1 worm cellular context compared by ENCODE assay signal in genomic region chrIII:7207903-7208497, ce11.
TF ChIP-seq lines count a peak whose summit lies in the region.

Gene rpl-6, plus strand, starts transcription at chrIII:7208447.

TF ChIP-seq in whole organism, L1 larva, 84 proteins besides CTCF, POLR2A, EP300 and RAD21 (continued from another document):
- TF ChIP-seq nhr-47 (tag; optimal IDR thresholded peaks at IDR 0.05; lab: Kevin White, UChicago), result peak; percentile 90
- no peak for TF ChIP-seq unc-98 (GFP tag; IDR thresholded peaks at IDR 0.05; lab: Robert Waterston, UW)
- peak; percentile 86 for TF ChIP-seq tbx-2 (tag; optimal IDR thresholded peaks at IDR 0.05; lab: Kevin White, UChicago)
- peak; percentile 81 to 90 (median 86) for TF ChIP-seq ceh-82 (tag; optimal IDR thresholded peaks at IDR 0.05; lab: Kevin White, UChicago)
- peak; percentile 80 for TF ChIP-seq blmp-1 (tag; optimal IDR thresholded peaks at IDR 0.05; lab: Kevin White, UChicago)
- peak; percentile 67 for TF ChIP-seq irx-1 (tag; optimal IDR thresholded peaks at IDR 0.05; lab: Kevin White, UChicago)
- TF ChIP-seq sox-4 (tag; optimal IDR thresholded peaks at IDR 0.05; lab: Kevin White, UChicago), result peak; percentile 20
- peak; percentile 97 for TF ChIP-seq C16A3.4 (tag; optimal IDR thresholded peaks at IDR 0.05; lab: Kevin White, UChicago)
- no peak for TF ChIP-seq mef-2 (tag; optimal IDR thresholded peaks at IDR 0.05; lab: Kevin White, UChicago)
- peak in 1 of 2 experiments; percentile 66 for TF ChIP-seq ztf-11 (tag; optimal IDR thresholded peaks at IDR 0.05; lab: Kevin White, UChicago)
- peak; percentile 88 for TF ChIP-seq nhr-11 (tag; optimal IDR thresholded peaks at IDR 0.05; lab: Kevin White, UChicago)
- peak in 1 of 2 experiments; percentile 77 for TF ChIP-seq mdl-1 (tag; optimal IDR thresholded peaks at IDR 0.05; lab: Kevin White, UChicago)
- no peak for TF ChIP-seq fkh-4 (tag; optimal IDR thresholded peaks at IDR 0.05; lab: Kevin White, UChicago; ENCODE audit: borderline replicate concordance)
- peak; percentile 85 for TF ChIP-seq swsn-7 (tag; optimal IDR thresholded peaks at IDR 0.05; lab: Kevin White, UChicago)
- no peak for TF ChIP-seq C34B4.2 (tag; optimal IDR thresholded peaks at IDR 0.05; lab: Kevin White, UChicago)
- TF ChIP-seq ceh-63 (GFP tag; optimal IDR thresholded peaks at IDR 0.05; lab: Kevin White, UChicago), result no peak
- no peak for TF ChIP-seq vab-15 (tag; optimal IDR thresholded peaks at IDR 0.05; lab: Kevin White, UChicago)
- TF ChIP-seq ceh-8 (GFP tag; optimal IDR thresholded peaks at IDR 0.05; lab: Kevin White, UChicago), result peak; percentile 12
- no peak for TF ChIP-seq hlh-4 (tag; optimal IDR thresholded peaks at IDR 0.05; lab: Kevin White, UChicago)
- TF ChIP-seq mep-1 (tag; optimal IDR thresholded peaks at IDR 0.05; lab: Kevin White, UChicago), result peak; percentile 91
- peak; percentile 85 for TF ChIP-seq lin-15B (tag; optimal IDR thresholded peaks at IDR 0.05; lab: Kevin White, UChicago)
- TF ChIP-seq nhr-19 (GFP tag; conservative IDR thresholded peaks at IDR 0.05; lab: Robert Waterston, UW), result peak; percentile 91
- no peak for TF ChIP-seq aha-1 (tag; optimal IDR thresholded peaks at IDR 0.05; lab: Kevin White, UChicago)
